Worm (Caenorhabditis elegans): ENCODE measurements around the gene C55B6.7.

ce11 chrX:7209151-7209550 is 17.4 kb upstream of the C55B6.7 start:
- TF ChIP-seq ama-1 (optimal IDR thresholded peaks at IDR 0.05) = no peak
- TF ChIP-seq tbx-37 (GFP tag; conservative IDR thresholded peaks at IDR 0.05) = no peak
- no peak for TF ChIP-seq ets-7 (tag; optimal IDR thresholded peaks at IDR 0.05)
- no peak for TF ChIP-seq aly-1 (tag; optimal IDR thresholded peaks at IDR 0.05)
- TF ChIP-seq B0310.2 (tag; optimal IDR thresholded peaks at IDR 0.05) = no peak
- TF ChIP-seq hmbx-1 (tag; optimal IDR thresholded peaks at IDR 0.05) = no peak
- TF ChIP-seq tbx-11 (GFP tag; IDR thresholded peaks at IDR 0.05) = no peak
- no peak for TF ChIP-seq scrt-1 (GFP tag; IDR thresholded peaks at IDR 0.05)
- no peak for TF ChIP-seq pes-1 (GFP tag; IDR thresholded peaks at IDR 0.05)
- TF ChIP-seq F13C5.2 (tag; optimal IDR thresholded peaks at IDR 0.05) = no peak
- no peak for TF ChIP-seq flt-1 (GFP tag; IDR thresholded peaks at IDR 0.05)
